Worm (Caenorhabditis elegans) whole organism, L2 larva: ENCODE measurements around the gene ZK1073.1.

Experiments
- C34F6.9 ChIP-seq: fragments of 150-350 bp; optimal IDR thresholded peaks from 2 replicates; lab custom pipeline; 2014; ENCODE audit warnings: missing biosample characterization, missing genetic modification characterization
- ceh-16 ChIP-seq: fragments of 150-350 bp; optimal IDR thresholded peaks from 2 replicates; lab custom pipeline; 2014; ENCODE audit warnings: missing biosample characterization, missing genetic modification characterization
- elt-3 ChIP-seq: sonication (generic microtip); optimal IDR thresholded peaks from 2 replicates; lab custom pipeline; 2017; ENCODE audit warnings: missing biosample characterization, missing genetic modification characterization
- lin-39 ChIP-seq: fragments of 150-350 bp; optimal IDR thresholded peaks from 2 replicates; lab custom pipeline; 2014; ENCODE audit warnings: missing biosample characterization, missing genetic modification reagents, missing genetic modification characterization
- nhr-11 ChIP-seq: fragments of 150-350 bp; optimal IDR thresholded peaks from 2 replicates; lab custom pipeline; 2014; ENCODE audit warnings: missing biosample characterization, missing genetic modification characterization
- nhr-237 ChIP-seq: fragments of 150-350 bp; optimal IDR thresholded peaks from 2 replicates; lab custom pipeline; 2014; ENCODE audit warnings: missing biosample characterization, missing genetic modification characterization
- skn-1 ChIP-seq: sonication (generic microtip); optimal IDR thresholded peaks from 2 replicates; lab custom pipeline; 2017; ENCODE audit warnings: missing biosample characterization, missing genetic modification characterization

ce11 chrX:16117618-16118017, 11.0 kb downstream of the ZK1073.1 start:
- TF ChIP-seq skn-1 (tag; lab: Kevin White, UChicago) (no peak), elt-3 (tag; lab: Kevin White, UChicago) (no peak), nhr-11 (no peak), C34F6.9 (tag; lab: Kevin White, UChicago) (no peak), lin-39 (tag; lab: Kevin White, UChicago) (no peak), nhr-237 (tag; lab: Kevin White, UChicago) (no peak), ceh-16 (no peak)
